Fruit fly (Drosophila melanogaster) whole organism, embryonic: ENCODE results near the gene CG32459.

Source experiments
- B-H1 ChIP-seq: fragments of 200-800 bp; sonication (Bioruptor generic); IDR thresholded peaks from 3 replicates; pipeline ENCODE4 v1.3.6; 2022; ENCODE audit warnings: missing biosample characterization, missing genetic modification characterization
- CG10147 ChIP-seq: fragments of 200-800 bp; sonication (Bioruptor generic); optimal IDR thresholded peaks from 2 replicates; lab custom pipeline; 2019; ENCODE audit warnings: missing biosample characterization, mild to moderate bottlenecking, missing genetic modification characterization, moderate library complexity
- CG11456 ChIP-seq: fragments of 200-800 bp; sonication (Bioruptor generic); IDR thresholded peaks from 3 replicates; pipeline ENCODE4 v1.3.6; 2022; ENCODE audit warnings: missing biosample characterization, missing genetic modification characterization
- CG12071 ChIP-seq: fragments of 200-800 bp; sonication (Bioruptor generic); optimal IDR thresholded peaks from 3 replicates; lab custom pipeline; 2018; ENCODE audit warnings: missing biosample characterization, mild to moderate bottlenecking, missing genetic modification characterization
- CG12155 ChIP-seq: fragments of 200-800 bp; sonication (Bioruptor generic); optimal IDR thresholded peaks from 3 replicates; lab custom pipeline; 2016; ENCODE audit warnings: missing biosample characterization, missing genetic modification characterization
- CG14441 ChIP-seq: fragments of 200-800 bp; sonication (Bioruptor generic); IDR thresholded peaks from 2 replicates; pipeline ENCODE4 v1.3.6; 2022; ENCODE audit warnings: missing biosample characterization, missing genetic modification characterization
- CG14860 ChIP-seq: fragments of 200-800 bp; sonication (Bioruptor generic); IDR thresholded peaks from 3 replicates; pipeline ENCODE4 v1.3.6; 2022; ENCODE audit warnings: missing biosample characterization, missing genetic modification characterization; ENCODE audit not compliant: partially characterized antibody
- CG1603 ChIP-seq: fragments of 200-800 bp; sonication (Bioruptor generic); optimal IDR thresholded peaks from 2 replicates; lab custom pipeline; 2019; ENCODE audit warnings: missing biosample characterization, mild to moderate bottlenecking, missing genetic modification characterization, moderate library complexity
- CG1647 ChIP-seq: fragments of 200-800 bp; sonication (Bioruptor generic); optimal IDR thresholded peaks from 3 replicates; lab custom pipeline; 2016; ENCODE audit warnings: missing biosample characterization, missing genetic modification characterization
- CG16813 ChIP-seq: fragments of 200-800 bp; sonication (Bioruptor generic); IDR thresholded peaks from 3 replicates; pipeline ENCODE4 v1.3.6; 2022; ENCODE audit warnings: missing biosample characterization, missing genetic modification characterization; ENCODE audit not compliant: partially characterized antibody
- CG17385 ChIP-seq: fragments of 200-800 bp; sonication (Bioruptor generic); optimal IDR thresholded peaks from 3 replicates; lab custom pipeline; 2018; ENCODE audit warnings: missing biosample characterization, mild to moderate bottlenecking, missing genetic modification characterization
- CG17829 ChIP-seq: fragments of 200-800 bp; optimal IDR thresholded peaks from 2 replicates; lab custom pipeline; 2019; ENCODE audit warnings: missing biosample characterization, mild to moderate bottlenecking, missing genetic modification characterization, moderate library complexity
- CG18476 ChIP-seq: fragments of 200-800 bp; sonication (Bioruptor generic); optimal IDR thresholded peaks from 2 replicates; lab custom pipeline; 2016; ENCODE audit warnings: missing biosample characterization, mild to moderate bottlenecking, missing genetic modification characterization
- CG2202 ChIP-seq: fragments of 200-800 bp; sonication (Bioruptor generic); optimal IDR thresholded peaks from 2 replicates; lab custom pipeline; 2018; ENCODE audit warnings: missing biosample characterization, mild to moderate bottlenecking, missing genetic modification characterization
- CG31441 ChIP-seq: fragments of 200-800 bp; sonication (Bioruptor generic); IDR thresholded peaks from 2 replicates; pipeline ENCODE4 v1.3.6; 2022; ENCODE audit warnings: missing biosample characterization, missing genetic modification characterization
- CG3726 ChIP-seq: fragments of 200-800 bp; sonication (Bioruptor generic); IDR thresholded peaks from 3 replicates; pipeline ENCODE4, ENCODE4 v1.3.6; 2022; ENCODE audit warnings: missing biosample characterization, missing genetic modification characterization
- CG7357 ChIP-seq: fragments of 200-800 bp; sonication (Bioruptor generic); IDR thresholded peaks from 3 replicates; pipeline ENCODE4 v1.3.6; 2022; ENCODE audit warnings: missing biosample characterization, missing genetic modification characterization
- CG7928 ChIP-seq: fragments of 200-800 bp; sonication (Bioruptor generic); optimal IDR thresholded peaks from 2 replicates; lab custom pipeline; 2017; ENCODE audit warnings: missing biosample characterization, mild to moderate bottlenecking, missing genetic modification characterization
- CG7987 ChIP-seq: fragments of 200-800 bp; sonication (Bioruptor generic); optimal IDR thresholded peaks from 2 replicates; lab custom pipeline; 2018; ENCODE audit warnings: missing biosample characterization, mild to moderate bottlenecking, missing genetic modification characterization, moderate library complexity
- CG9437 ChIP-seq: fragments of 200-800 bp; sonication (Bioruptor generic); optimal IDR thresholded peaks from 2 replicates; lab custom pipeline; 2018; ENCODE audit warnings: missing biosample characterization, mild to moderate bottlenecking, missing genetic modification characterization
- CG9609 ChIP-seq: fragments of 200-800 bp; sonication (Bioruptor generic); optimal IDR thresholded peaks from 3 replicates; lab custom pipeline; 2016; ENCODE audit warnings: missing biosample characterization, missing genetic modification characterization
- CG9932 ChIP-seq: fragments of 200-800 bp; sonication (Bioruptor generic); IDR thresholded peaks from 2 replicates; pipeline ENCODE4 v1.3.6; 2022; ENCODE audit warnings: missing biosample characterization, missing genetic modification characterization
- Dfd ChIP-seq, 2 experiments: fragments of >200 bp; optimal IDR thresholded peaks; 2 replicates each; lab custom pipeline; 2017; ENCODE audit warnings: missing biosample characterization in 2 of 2, missing genetic modification characterization in 2 of 2
- Dref ChIP-seq: fragments of 200-800 bp; sonication (Bioruptor generic); IDR thresholded peaks from 2 replicates; pipeline ENCODE4 v1.3.6; 2022; ENCODE audit warnings: missing biosample characterization, missing genetic modification characterization
- E2f2 ChIP-seq: fragments of 200-800 bp; sonication (Bioruptor generic); IDR thresholded peaks from 2 replicates; pipeline ENCODE4 v1.3.6; 2022; ENCODE audit warnings: missing biosample characterization, missing genetic modification characterization
- Gug ChIP-seq: fragments of 200-800 bp; sonication (Bioruptor generic); IDR thresholded peaks from 4 replicates; pipeline ENCODE4 v1.3.6; 2022; ENCODE audit warnings: missing biosample characterization, missing genetic modification characterization
- Hey ChIP-seq: fragments of 200-800 bp; sonication (Bioruptor generic); optimal IDR thresholded peaks from 3 replicates; lab custom pipeline; 2018; ENCODE audit warnings: missing biosample characterization, mild to moderate bottlenecking, missing genetic modification characterization
- Oli ChIP-seq: fragments of 200-800 bp; sonication (Bioruptor generic); optimal IDR thresholded peaks from 2 replicates; lab custom pipeline; 2018; ENCODE audit warnings: missing biosample characterization, mild to moderate bottlenecking, missing genetic modification characterization, moderate library complexity
- Optix ChIP-seq: fragments of 200-800 bp; sonication (Bioruptor generic); IDR thresholded peaks from 3 replicates; pipeline ENCODE4 v1.3.6; 2022; ENCODE audit warnings: missing biosample characterization, missing genetic modification characterization
- Six4 ChIP-seq: fragments of 200-800 bp; sonication (Bioruptor generic); optimal IDR thresholded peaks from 2 replicates; lab custom pipeline; 2016; ENCODE audit warnings: missing biosample characterization, missing genetic modification characterization
- Trl ChIP-seq, 3 experiments: fragments of >200 bp in 2 of 3; fragments of 200-800 bp in 1 of 3; sonication (Bioruptor generic) in 1 of 3; optimal IDR thresholded peaks; 2 replicates in 1 of 3; 3 replicates in 2 of 3; lab custom pipeline; 2016 to 2017; ENCODE audit warnings: missing biosample characterization in 1 of 3, missing genetic modification characterization in 1 of 3
- ash1 ChIP-seq: fragments of 200-800 bp; sonication (Bioruptor generic); optimal IDR thresholded peaks from 2 replicates; lab custom pipeline; 2018; ENCODE audit warnings: missing biosample characterization, mild to moderate bottlenecking, missing genetic modification characterization
- bab2 ChIP-seq: fragments of 200-800 bp; sonication (Bioruptor generic); optimal IDR thresholded peaks from 2 replicates; lab custom pipeline; 2016; ENCODE audit warnings: missing biosample characterization, missing genetic modification characterization
- cas ChIP-seq: fragments of 200-800 bp; sonication (Bioruptor generic); IDR thresholded peaks from 2 replicates; pipeline ENCODE4 v1.3.6; 2022; ENCODE audit warnings: missing biosample characterization, missing genetic modification characterization
- chif ChIP-seq, 2 experiments: fragments of 200-800 bp; sonication (Bioruptor generic); optimal IDR thresholded peaks; 3 replicates each; lab custom pipeline; 2016; ENCODE audit warnings: missing biosample characterization in 2 of 2, missing genetic modification characterization in 2 of 2
- chinmo ChIP-seq: fragments of 200-800 bp; sonication (Bioruptor generic); IDR thresholded peaks from 4 replicates; pipeline ENCODE4 v1.3.6; 2022; ENCODE audit warnings: missing biosample characterization, missing genetic modification characterization; ENCODE audit not compliant: partially characterized antibody
- disco-r ChIP-seq: fragments of 200-800 bp; sonication (Bioruptor generic); optimal IDR thresholded peaks from 2 replicates; lab custom pipeline; 2016; ENCODE audit warnings: missing biosample characterization, missing genetic modification characterization
- fd3F ChIP-seq: fragments of 200-800 bp; sonication (Bioruptor generic); optimal IDR thresholded peaks from 2 replicates; lab custom pipeline; 2018; ENCODE audit warnings: missing biosample characterization, mild to moderate bottlenecking, missing genetic modification characterization, moderate library complexity
- gem ChIP-seq: fragments of 200-800 bp; sonication (Bioruptor generic); optimal IDR thresholded peaks from 2 replicates; lab custom pipeline; 2019; ENCODE audit warnings: missing biosample characterization, mild to moderate bottlenecking, missing genetic modification characterization, moderate library complexity
- gfzf ChIP-seq: fragments of 200-800 bp; sonication (Bioruptor generic); optimal IDR thresholded peaks from 2 replicates; lab custom pipeline; 2016; ENCODE audit warnings: missing biosample characterization, mild to moderate bottlenecking, missing genetic modification characterization, moderate library complexity
- hkb ChIP-seq, 2 experiments: fragments of 200-800 bp in 1 of 2; fragments of >200 bp in 1 of 2; sonication (Bioruptor generic) in 1 of 2; IDR thresholded peaks in 1 of 2; optimal IDR thresholded peaks in 1 of 2; 2 replicates each; pipeline versions ENCODE4 v1.3.6 to Lab custom; 2017 to 2022; ENCODE audit warnings: missing biosample characterization in 1 of 2, missing genetic modification characterization in 1 of 2
- klu ChIP-seq: fragments of 200-800 bp; sonication (Bioruptor generic); IDR thresholded peaks from 2 replicates; pipeline ENCODE4 v1.3.6; 2022; ENCODE audit warnings: missing biosample characterization, missing genetic modification characterization
- lbe ChIP-seq: fragments of 200-800 bp; sonication (Bioruptor generic); optimal IDR thresholded peaks from 2 replicates; lab custom pipeline; 2016; ENCODE audit warnings: missing biosample characterization, mild to moderate bottlenecking, missing genetic modification characterization
- nerfin-1 ChIP-seq: fragments of 200-800 bp; sonication (Bioruptor generic); optimal IDR thresholded peaks from 3 replicates; lab custom pipeline; 2019; ENCODE audit warnings: missing biosample characterization, mild to moderate bottlenecking, missing genetic modification characterization, moderate library complexity
- sens-2 ChIP-seq: fragments of 200-800 bp; sonication (Bioruptor generic); IDR thresholded peaks from 2 replicates; pipeline ENCODE4 v1.3.6; 2022; ENCODE audit warnings: missing biosample characterization, missing genetic modification characterization
- slp2 ChIP-seq: fragments of 200-800 bp; sonication (Bioruptor generic); optimal IDR thresholded peaks from 2 replicates; lab custom pipeline; 2016; ENCODE audit warnings: missing biosample characterization, missing genetic modification characterization
- sr ChIP-seq: fragments of 200-800 bp; sonication (Bioruptor generic); IDR thresholded peaks from 3 replicates; pipeline ENCODE4 v1.3.6; 2022; ENCODE audit warnings: missing biosample characterization, missing genetic modification characterization
- zen ChIP-seq: fragments of 200-800 bp; sonication (Bioruptor generic); optimal IDR thresholded peaks from 3 replicates; lab custom pipeline; 2018; ENCODE audit warnings: missing biosample characterization, mild to moderate bottlenecking, missing genetic modification characterization, moderate library complexity
- zf30C ChIP-seq: fragments of 200-800 bp; sonication (Bioruptor generic); optimal IDR thresholded peaks from 3 replicates; lab custom pipeline; 2018; ENCODE audit warnings: missing biosample characterization, mild to moderate bottlenecking, missing genetic modification characterization
- zfh1 ChIP-seq: fragments of 200-800 bp; sonication (Bioruptor generic); IDR thresholded peaks from 3 replicates; pipeline ENCODE4 v1.3.6; 2022; ENCODE audit warnings: missing biosample characterization, missing genetic modification characterization

CG32459 gene

dm6 chr3L:22865061-22865418, 9.2 kb upstream of the CG32459 start (continued):
- TF ChIP-seq hkb (optimal IDR thresholded peaks at IDR 0.05; lab: Kevin White, UChicago) (no peak), hkb (GFP tag; IDR thresholded peaks at IDR 0.05; lab: Robert Waterston, UW) (peak; percentile 84), Oli (tag; lab: Kevin White, UChicago) (peak; percentile 84), gem (tag; lab: Kevin White, UChicago) (peak; percentile 91), CG1603 (tag; lab: Kevin White, UChicago) (no peak), E2f2 (GFP tag; lab: Robert Waterston, UW) (peak; percentile 53; the same call in 1 of the 2 replicates), fd3F (peak; percentile 67), Gug (peak; percentile 24; the same call in 1 of the 4 replicates), cas (GFP tag; lab: Robert Waterston, UW) (peak; percentile 50; the same call in 1 of the 2 replicates), B-H1 (GFP tag; lab: Robert Waterston, UW) (no peak; the same call in 2 of the 3 replicates), bab2 (GFP tag; lab: Kevin White, UChicago) (peak; percentile 22), lbe (peak; percentile 79), CG7987 (GFP tag; lab: Kevin White, UChicago) (no peak), chif (GFP tag; optimal IDR thresholded peaks at IDR 0.05; lab: Kevin White, UChicago) (no peak), CG3726 (no peak), disco-r (GFP tag; lab: Kevin White, UChicago) (no peak), CG11456 (GFP tag; lab: Robert Waterston, UW) (no peak), gfzf (GFP tag; lab: Kevin White, UChicago) (no peak), ash1 (GFP tag; lab: Kevin White, UChicago) (no peak), CG12155 (GFP tag; lab: Kevin White, UChicago) (peak; percentile 45), Dref (GFP tag; lab: Robert Waterston, UW) (no peak), CG17385 (GFP tag; lab: Kevin White, UChicago) (peak; percentile 74), sr (GFP tag; lab: Robert Waterston, UW) (no peak), Six4 (peak; percentile 26), CG31441 (peak; percentile 85), CG14860 (GFP tag; lab: Robert Waterston, UW) (0 out of 3 replicates have a peak, but pooled peaks have one; percentile 14), zfh1 (peak; percentile 48; the same call in 1 of the 3 replicates), sens-2 (no peak), CG14441 (GFP tag; lab: Robert Waterston, UW) (peak; percentile 59), CG18476 (GFP tag; lab: Kevin White, UChicago) (peak; percentile 18), Hey (no peak), CG10147 (GFP tag; lab: Kevin White, UChicago) (peak; percentile 62), CG9609 (GFP tag; lab: Kevin White, UChicago) (no peak), CG12071 (GFP tag; lab: Kevin White, UChicago) (peak; percentile 40), zf30C (no peak), CG1647 (GFP tag; lab: Kevin White, UChicago) (peak; percentile 26), CG7357 (GFP tag; lab: Robert Waterston, UW) (no peak), CG9437 (peak; percentile 65), slp2 (GFP tag; lab: Kevin White, UChicago) (peak; percentile 27), klu (GFP tag; lab: Robert Waterston, UW) (0 out of 2 replicates have a peak, but pooled peaks have one; percentile 18), chinmo (GFP tag; lab: Robert Waterston, UW) (no peak), CG17829 (tag; lab: Kevin White, UChicago) (peak; percentile 79), CG16813 (GFP tag; lab: Robert Waterston, UW) (no peak), zen (tag; lab: Kevin White, UChicago) (peak; percentile 3), CG9932 (GFP tag; lab: Robert Waterston, UW) (peak; percentile 70), Trl (optimal IDR thresholded peaks at IDR 0.05; lab: Kevin White, UChicago) (no peak), Trl (GFP tag; optimal IDR thresholded peaks at IDR 0.05; lab: Kevin White, UChicago) (no peak), Optix (GFP tag; lab: Robert Waterston, UW) (0 out of 3 replicates have a peak, but pooled peaks have one; percentile 22), CG2202 (tag; lab: Kevin White, UChicago) (no peak), CG7928 (GFP tag; lab: Kevin White, UChicago) (peak; percentile 46), Dfd (GFP tag; optimal IDR thresholded peaks at IDR 0.05; lab: Kevin White, UChicago) (no peak), nerfin-1 (tag; lab: Kevin White, UChicago) (peak; percentile 55)
